Fruit fly (Drosophila melanogaster): ENCODE measurements around the gene CG9107.

The CG9107 gene

dm6 chr2L:6048542-6048941 lies 24.2 kb upstream of the CG9107 start, which contains the start of the genes CG34179 and slmo:
Gene CG34179 (minus strand): TSS chr2L:6048706.
Gene slmo (minus strand): TSS chr2L:6048706.
- TF ChIP-seq ttk (optimal IDR thresholded peaks at IDR 0.05) (no peak), insv (optimal IDR thresholded peaks at IDR 0.05) (no peak), Sin3A (optimal IDR thresholded peaks at IDR 0.05) (no peak), Myc (optimal IDR thresholded peaks at IDR 0.05) (no peak), psq (optimal IDR thresholded peaks at IDR 0.05) (no peak), h (optimal IDR thresholded peaks at IDR 0.05) (no peak)

- TF ChIP-seq h (optimal IDR thresholded peaks at IDR 0.05) (no peak), insv (optimal IDR thresholded peaks at IDR 0.05) (no peak), ttk (optimal IDR thresholded peaks at IDR 0.05) (no peak)
These were observed 23.3 kb upstream of the CG9107 start, which contains the start of gene IPIP for dm6 chr2L:6047528-6048160. Gene IPIP (plus strand): TSS chr2L:6048002.

dm6 chr2L:6046865-6047264 lies 22.5 kb upstream of the CG9107 start:
- TF ChIP-seq ttk (optimal IDR thresholded peaks at IDR 0.05): no peak
- TF ChIP-seq insv (optimal IDR thresholded peaks at IDR 0.05): no peak
- no peak for TF ChIP-seq h (optimal IDR thresholded peaks at IDR 0.05)
- TF ChIP-seq Sin3A (optimal IDR thresholded peaks at IDR 0.05): no peak
- no peak for TF ChIP-seq psq (optimal IDR thresholded peaks at IDR 0.05)
- no peak for TF ChIP-seq Myc (optimal IDR thresholded peaks at IDR 0.05)

dm6 chr2L:6045972-6046718 lies 21.8 kb upstream of the CG9107 start, which contains the start of gene Pfas:
Gene Pfas (minus strand): TSS chr2L:6046050.
- TF ChIP-seq Myc (optimal IDR thresholded peaks at IDR 0.05) (no peak), ttk (optimal IDR thresholded peaks at IDR 0.05) (no peak), h (optimal IDR thresholded peaks at IDR 0.05) (no peak), psq (optimal IDR thresholded peaks at IDR 0.05) (no peak), Sin3A (optimal IDR thresholded peaks at IDR 0.05) (no peak), insv (optimal IDR thresholded peaks at IDR 0.05) (no peak)

dm6 chr2L:6045484-6045883 lies 21.1 kb upstream of the CG9107 start:
- TF ChIP-seq psq (optimal IDR thresholded peaks at IDR 0.05) (no peak), h (optimal IDR thresholded peaks at IDR 0.05) (no peak), insv (optimal IDR thresholded peaks at IDR 0.05) (no peak), Sin3A (optimal IDR thresholded peaks at IDR 0.05) (no peak)

- TF ChIP-seq Myc (optimal IDR thresholded peaks at IDR 0.05) (no peak), psq (optimal IDR thresholded peaks at IDR 0.05) (no peak), h (optimal IDR thresholded peaks at IDR 0.05) (no peak), ttk (optimal IDR thresholded peaks at IDR 0.05) (no peak), Sin3A (optimal IDR thresholded peaks at IDR 0.05) (no peak)
These were observed 13.5 kb upstream of the CG9107 start, which contains the start of the genes CG9117 and CG31643 for dm6 chr2L:6037830-6038229. Gene CG9117 (minus strand): TSS chr2L:6037902. Gene CG31643 (plus strand): TSS chr2L:6038117.

dm6 chr2L:6036710-6037109 lies 12.4 kb upstream of the CG9107 start, which contains the start of gene mtm:
Gene mtm (minus strand): TSS chr2L:6037015.
- TF ChIP-seq ttk (optimal IDR thresholded peaks at IDR 0.05): no peak
- no peak for TF ChIP-seq psq (optimal IDR thresholded peaks at IDR 0.05)
- no peak for TF ChIP-seq h (optimal IDR thresholded peaks at IDR 0.05)
- no peak for TF ChIP-seq Sin3A (optimal IDR thresholded peaks at IDR 0.05)
- no peak for TF ChIP-seq insv (optimal IDR thresholded peaks at IDR 0.05)
- no peak for TF ChIP-seq Myc (optimal IDR thresholded peaks at IDR 0.05)

dm6 chr2L:6035155-6035554 lies 10.8 kb upstream of the CG9107 start:
- TF ChIP-seq Sin3A (optimal IDR thresholded peaks at IDR 0.05) (no peak), psq (optimal IDR thresholded peaks at IDR 0.05) (no peak), Myc (optimal IDR thresholded peaks at IDR 0.05) (no peak), insv (optimal IDR thresholded peaks at IDR 0.05) (no peak), ttk (optimal IDR thresholded peaks at IDR 0.05) (no peak), h (optimal IDR thresholded peaks at IDR 0.05) (no peak)

- no peak for TF ChIP-seq psq (optimal IDR thresholded peaks at IDR 0.05)
- no peak for TF ChIP-seq insv (optimal IDR thresholded peaks at IDR 0.05)
- no peak for TF ChIP-seq Sin3A (optimal IDR thresholded peaks at IDR 0.05)
- no peak for TF ChIP-seq Myc (optimal IDR thresholded peaks at IDR 0.05)
- TF ChIP-seq h (optimal IDR thresholded peaks at IDR 0.05): no peak
- TF ChIP-seq ttk (optimal IDR thresholded peaks at IDR 0.05): no peak
These were observed 10.0 kb upstream of the CG9107 start, which contains the start of gene CG9109 for dm6 chr2L:6034344-6034743. Gene CG9109 (minus strand): TSS chr2L:6034423.

dm6 chr2L:6031838-6032237 lies 7.5 kb upstream of the CG9107 start:
- no peak for TF ChIP-seq psq (optimal IDR thresholded peaks at IDR 0.05)
- no peak for TF ChIP-seq ttk (optimal IDR thresholded peaks at IDR 0.05)
- no peak for TF ChIP-seq Sin3A (optimal IDR thresholded peaks at IDR 0.05)
- no peak for TF ChIP-seq h (optimal IDR thresholded peaks at IDR 0.05)
- TF ChIP-seq insv (optimal IDR thresholded peaks at IDR 0.05): no peak
- no peak for TF ChIP-seq Myc (optimal IDR thresholded peaks at IDR 0.05)

- TF ChIP-seq insv (optimal IDR thresholded peaks at IDR 0.05) (no peak), ttk (optimal IDR thresholded peaks at IDR 0.05) (no peak), Myc (optimal IDR thresholded peaks at IDR 0.05) (no peak), Sin3A (optimal IDR thresholded peaks at IDR 0.05) (no peak), h (optimal IDR thresholded peaks at IDR 0.05) (no peak), psq (optimal IDR thresholded peaks at IDR 0.05) (no peak)
These were observed 4.4 kb upstream of the CG9107 start for dm6 chr2L:6028712-6029111.

- TF ChIP-seq h (optimal IDR thresholded peaks at IDR 0.05) (no peak), ttk (optimal IDR thresholded peaks at IDR 0.05) (no peak), psq (optimal IDR thresholded peaks at IDR 0.05) (no peak), Sin3A (optimal IDR thresholded peaks at IDR 0.05) (no peak), insv (optimal IDR thresholded peaks at IDR 0.05) (no peak), Myc (optimal IDR thresholded peaks at IDR 0.05) (no peak)
These were observed 1.5 kb downstream of the CG9107 start for dm6 chr2L:6022793-6023192.

All from Kc167 (cell line).